Fruit fly (Drosophila melanogaster) Kc167 (cell line): Measurements from ENCODE around the gene Trf.

Source experiments
- Myc ChIP-seq: fragments of >200 bp; optimal IDR thresholded peaks from 2 replicates; lab custom pipeline; 2017; ENCODE audit warnings: missing external identifiers
- Sin3A ChIP-seq: fragments of >200 bp; optimal IDR thresholded peaks from 2 replicates; lab custom pipeline; 2018; ENCODE audit warnings: missing external identifiers
- h ChIP-seq: fragments of >200 bp; optimal IDR thresholded peaks from 3 replicates; lab custom pipeline; 2018; ENCODE audit warnings: missing external identifiers
- insv ChIP-seq: fragments of >200 bp; optimal IDR thresholded peaks from 3 replicates; lab custom pipeline; 2018; ENCODE audit warnings: missing external identifiers
- psq ChIP-seq: fragments of >200 bp; optimal IDR thresholded peaks from 2 replicates; lab custom pipeline; 2017; ENCODE audit warnings: missing external identifiers
- ttk ChIP-seq: sonication (Bioruptor generic); optimal IDR thresholded peaks from 2 replicates; lab custom pipeline; 2017; ENCODE audit warnings: missing external identifiers

Trf gene

dm6 chr2L:8072692-8073091 lies at the start of gene Trf, which contains the start of gene MED20:
Gene Trf, plus strand, starts transcription at chr2L:8072895.
Gene MED20, minus strand, starts transcription at chr2L:8072848.
- no peak for TF ChIP-seq Myc
- no peak for TF ChIP-seq ttk (lab: Kevin White, UChicago)
- TF ChIP-seq h (lab: Kevin White, UChicago), result no peak
- no peak for TF ChIP-seq Sin3A (lab: Kevin White, UChicago)
- no peak for TF ChIP-seq psq (lab: Kevin White, UChicago)
- TF ChIP-seq insv, result no peak

- TF ChIP-seq Sin3A (lab: Kevin White, UChicago), result no peak
- no peak for TF ChIP-seq insv
- TF ChIP-seq ttk (lab: Kevin White, UChicago), result no peak
- TF ChIP-seq psq (lab: Kevin White, UChicago), result no peak
- TF ChIP-seq Myc, result no peak
- no peak for TF ChIP-seq h (lab: Kevin White, UChicago)
Measured at dm6 chr2L:8024325-8024724, 48.4 kb upstream of the Trf start.

- TF ChIP-seq Sin3A (lab: Kevin White, UChicago) (no peak), h (lab: Kevin White, UChicago) (no peak), Myc (no peak)
Measured at dm6 chr2L:8029160-8029852, 43.4 kb upstream of the Trf start, which contains the start of gene baf. Gene baf, plus strand, starts transcription at chr2L:8029462.

- TF ChIP-seq Sin3A (lab: Kevin White, UChicago) (no peak), insv (no peak), psq (lab: Kevin White, UChicago) (no peak), h (lab: Kevin White, UChicago) (no peak), Myc (no peak), ttk (lab: Kevin White, UChicago) (no peak)
Measured at dm6 chr2L:8030102-8030501, 42.6 kb upstream of the Trf start.

dm6 chr2L:8030693-8031210 lies 41.9 kb upstream of the Trf start, which contains the start of gene Cka:
Gene Cka, plus strand, starts transcription at chr2L:8030721.
- no peak for TF ChIP-seq ttk (lab: Kevin White, UChicago)
- no peak for TF ChIP-seq Sin3A (lab: Kevin White, UChicago)
- no peak for TF ChIP-seq h (lab: Kevin White, UChicago)
- TF ChIP-seq insv, result no peak
- TF ChIP-seq Myc, result no peak
- no peak for TF ChIP-seq psq (lab: Kevin White, UChicago)

- no peak for TF ChIP-seq insv
- no peak for TF ChIP-seq h (lab: Kevin White, UChicago)
- TF ChIP-seq ttk (lab: Kevin White, UChicago), result no peak
- no peak for TF ChIP-seq Myc
- no peak for TF ChIP-seq psq (lab: Kevin White, UChicago)
Measured at dm6 chr2L:8031588-8031987, 41.1 kb upstream of the Trf start.

dm6 chr2L:8033756-8034155 lies 38.9 kb upstream of the Trf start:
- TF ChIP-seq Myc, result no peak
- TF ChIP-seq psq (lab: Kevin White, UChicago), result no peak
- no peak for TF ChIP-seq h (lab: Kevin White, UChicago)
- TF ChIP-seq Sin3A (lab: Kevin White, UChicago), result no peak
- no peak for TF ChIP-seq insv
- TF ChIP-seq ttk (lab: Kevin White, UChicago), result no peak

- TF ChIP-seq psq (lab: Kevin White, UChicago) (no peak), Myc (no peak), ttk (lab: Kevin White, UChicago) (no peak), Sin3A (lab: Kevin White, UChicago) (no peak), insv (no peak), h (lab: Kevin White, UChicago) (no peak)
Measured at dm6 chr2L:8034734-8035133, 38.0 kb upstream of the Trf start.

- no peak for TF ChIP-seq h (lab: Kevin White, UChicago)
- no peak for TF ChIP-seq Sin3A (lab: Kevin White, UChicago)
- no peak for TF ChIP-seq ttk (lab: Kevin White, UChicago)
- TF ChIP-seq Myc, result no peak
- TF ChIP-seq psq (lab: Kevin White, UChicago), result no peak
- no peak for TF ChIP-seq insv
Measured at dm6 chr2L:8039688-8040087, 33.0 kb upstream of the Trf start, which contains the start of gene CG7367. Gene CG7367, minus strand, starts transcription at chr2L:8039788.

dm6 chr2L:8040872-8041271 lies 31.8 kb upstream of the Trf start, which contains the start of gene CCDC53:
Gene CCDC53, plus strand, starts transcription at chr2L:8041106.
- TF ChIP-seq h (lab: Kevin White, UChicago) (no peak), psq (lab: Kevin White, UChicago) (no peak), insv (no peak), Myc (no peak), Sin3A (lab: Kevin White, UChicago) (no peak), ttk (lab: Kevin White, UChicago) (no peak)

dm6 chr2L:8042645-8043281 lies 29.9 kb upstream of the Trf start, which contains the start of gene RpL36A:
Gene RpL36A, minus strand, starts transcription at chr2L:8042909.
- TF ChIP-seq insv (no peak), Myc (no peak), ttk (lab: Kevin White, UChicago) (no peak), Sin3A (lab: Kevin White, UChicago) (no peak), psq (lab: Kevin White, UChicago) (no peak), h (lab: Kevin White, UChicago) (no peak)

dm6 chr2L:8043282-8043668 lies 29.4 kb upstream of the Trf start, which contains the start of gene Megf8:
Gene Megf8, plus strand, starts transcription at chr2L:8043471.
- TF ChIP-seq Sin3A (lab: Kevin White, UChicago), result no peak
- TF ChIP-seq Myc, result no peak
- no peak for TF ChIP-seq insv
- TF ChIP-seq h (lab: Kevin White, UChicago), result no peak
- no peak for TF ChIP-seq psq (lab: Kevin White, UChicago)
